Fruit fly (Drosophila melanogaster): ENCODE results near the gene Ubr1.

Gene Ubr1

DNA sequence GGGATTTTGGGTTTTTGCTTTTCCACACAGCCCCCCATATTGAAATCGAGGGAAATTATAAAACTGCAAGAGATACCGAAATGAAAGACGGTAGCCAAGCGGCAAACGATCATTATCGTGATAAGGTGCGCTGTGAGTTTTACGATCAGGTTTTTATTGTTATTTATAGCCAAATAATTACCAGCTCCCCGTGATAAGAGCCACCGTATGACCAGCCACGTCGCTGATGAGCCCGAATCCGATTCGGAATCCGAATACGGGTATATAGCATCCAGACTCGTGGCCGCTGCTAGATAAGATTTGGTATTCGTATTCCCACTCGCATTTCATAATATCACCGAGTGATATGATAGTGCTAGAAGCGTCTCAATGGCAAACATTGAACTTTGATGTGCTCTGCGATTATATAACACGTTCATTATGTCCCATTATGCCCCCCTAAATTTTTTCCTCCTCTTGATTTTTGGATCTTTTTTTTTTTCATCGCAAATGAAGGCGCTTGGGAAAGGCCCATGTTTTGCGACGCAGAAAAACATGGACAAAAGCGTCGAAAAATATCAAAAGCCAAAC, 49.6 kb downstream of the Ubr1 start:
- TF ChIP-seq ems (GFP tag; optimal IDR thresholded peaks at IDR 0.05) (no peak), ato (GFP tag; IDR thresholded peaks at IDR 0.05; ENCODE audit: partially characterized antibody) (no peak), bbx (GFP tag; IDR thresholded peaks at IDR 0.05; ENCODE audit: partially characterized antibody) (no peak), CG43689 (GFP tag; IDR thresholded peaks at IDR 0.05) (no peak), Deaf1 (tag; optimal IDR thresholded peaks at IDR 0.05) (peak; percentile 60), CG11093 (GFP tag; IDR thresholded peaks at IDR 0.05) (no peak), CG6683 (GFP tag; optimal IDR thresholded peaks at IDR 0.05) (no peak), sug (tag; optimal IDR thresholded peaks at IDR 0.05) (peak; percentile 58), jumu (GFP tag; optimal IDR thresholded peaks at IDR 0.05) (no peak), exex (tag; optimal IDR thresholded peaks at IDR 0.05) (peak; percentile 91), Pdp1 (GFP tag; optimal IDR thresholded peaks at IDR 0.05) (peak in 1 of 2 experiments; percentile 92), Optix (GFP tag; IDR thresholded peaks at IDR 0.05) (no peak), CG8924 (tag; optimal IDR thresholded peaks at IDR 0.05) (no peak), Dfd (GFP tag; optimal IDR thresholded peaks at IDR 0.05) (no peak), CG12769 (tag; optimal IDR thresholded peaks at IDR 0.05) (peak; percentile 17), Atf3 (GFP tag; optimal IDR thresholded peaks at IDR 0.05) (no peak), grn (GFP tag; optimal IDR thresholded peaks at IDR 0.05) (peak; percentile 33), inv (GFP tag; IDR thresholded peaks at IDR 0.05; ENCODE audit: partially characterized antibody) (no peak), ken (GFP tag; IDR thresholded peaks at IDR 0.05) (no peak), CG1024 (GFP tag; IDR thresholded peaks at IDR 0.05) (no peak), CG7745 (tag; optimal IDR thresholded peaks at IDR 0.05) (no peak), lola (GFP tag; optimal IDR thresholded peaks at IDR 0.05) (no peak), sens (GFP tag) (peak; percentile 50), CG10654 (GFP tag; optimal IDR thresholded peaks at IDR 0.05) (no peak), Elba2 (GFP tag; optimal IDR thresholded peaks at IDR 0.05) (no peak), scrt (GFP tag; optimal IDR thresholded peaks at IDR 0.05) (no peak), CG2678 (tag; optimal IDR thresholded peaks at IDR 0.05) (peak; percentile 2), CG13624 (GFP tag; optimal IDR thresholded peaks at IDR 0.05) (no peak), CG7928 (GFP tag; optimal IDR thresholded peaks at IDR 0.05) (no peak), Dad (GFP tag; optimal IDR thresholded peaks at IDR 0.05) (no peak), Med (GFP tag) (peak; percentile 53), nerfin-2 (GFP tag; IDR thresholded peaks at IDR 0.05; ENCODE audit: partially characterized antibody) (no peak), croc (GFP tag; conservative IDR thresholded peaks at IDR 0.05) (no peak), CoRest (tag; optimal IDR thresholded peaks at IDR 0.05) (no peak), mirr (GFP tag; optimal IDR thresholded peaks at IDR 0.05) (peak; percentile 56), Hr39 (optimal IDR thresholded peaks at IDR 0.05) (no peak), mld (GFP tag; IDR thresholded peaks at IDR 0.05; ENCODE audit: partially characterized antibody) (no peak), Hmr (GFP tag; optimal IDR thresholded peaks at IDR 0.05) (peak; percentile 10), NC2α (GFP tag; optimal IDR thresholded peaks at IDR 0.05) (no peak), CG34376 (GFP tag; optimal IDR thresholded peaks at IDR 0.05) (peak; percentile 28), CG2202 (tag; optimal IDR thresholded peaks at IDR 0.05) (no peak), gsb-n (tag; optimal IDR thresholded peaks at IDR 0.05) (no peak)

Measured in whole organism, embryonic.